Fruit fly (Drosophila melanogaster) whole organism, embryonic: ENCODE measurements around the gene Sam-S.
A peak's percentile ranks its signal among the peaks of the same experiment; 100 is the strongest.

Experiments
- Adf1 ChIP-seq: fragments of 200-800 bp; sonication (Bioruptor generic); IDR thresholded peaks from 2 replicates; pipeline ENCODE4 v1.3.6; 2022; ENCODE audit warnings: missing biosample characterization, missing genetic modification characterization
- Aef1 ChIP-seq: fragments of 200-800 bp; sonication (Bioruptor generic); IDR thresholded peaks from 3 replicates; pipeline ENCODE4 v1.3.6; 2022; ENCODE audit warnings: missing biosample characterization, missing genetic modification characterization
- Atf6 ChIP-seq: fragments of 200-800 bp; sonication (Bioruptor generic); IDR thresholded peaks from 2 replicates; pipeline ENCODE4 v1.3.6; 2022; ENCODE audit warnings: missing biosample characterization, missing genetic modification characterization
- B-H2 ChIP-seq: fragments of 200-800 bp; sonication (Bioruptor generic); optimal IDR thresholded peaks from 2 replicates; lab custom pipeline; 2018; ENCODE audit warnings: missing biosample characterization, mild to moderate bottlenecking, missing genetic modification characterization
- CG10147 ChIP-seq: fragments of 200-800 bp; sonication (Bioruptor generic); optimal IDR thresholded peaks from 2 replicates; lab custom pipeline; 2019; ENCODE audit warnings: missing biosample characterization, mild to moderate bottlenecking, missing genetic modification characterization, moderate library complexity
- CG10565 ChIP-seq: fragments of 200-800 bp; sonication (Bioruptor generic); optimal IDR thresholded peaks from 3 replicates; lab custom pipeline; 2016; ENCODE audit warnings: missing biosample characterization, mild to moderate bottlenecking, missing genetic modification characterization
- CG11456 ChIP-seq: fragments of 200-800 bp; sonication (Bioruptor generic); IDR thresholded peaks from 3 replicates; pipeline ENCODE4 v1.3.6; 2022; ENCODE audit warnings: missing biosample characterization, missing genetic modification characterization
- CG11696 ChIP-seq: fragments of 200-800 bp; sonication (Bioruptor generic); IDR thresholded peaks from 2 replicates; pipeline ENCODE4 v1.3.6; 2022; ENCODE audit warnings: missing biosample characterization, missing genetic modification characterization
- CG12071 ChIP-seq: fragments of 200-800 bp; sonication (Bioruptor generic); optimal IDR thresholded peaks from 3 replicates; lab custom pipeline; 2018; ENCODE audit warnings: missing biosample characterization, mild to moderate bottlenecking, missing genetic modification characterization
- CG13424 ChIP-seq: fragments of 200-800 bp; sonication (Bioruptor generic); optimal IDR thresholded peaks from 2 replicates; lab custom pipeline; 2019; ENCODE audit warnings: missing biosample characterization, mild to moderate bottlenecking, missing genetic modification characterization, moderate library complexity
- CG15479 ChIP-seq: fragments of 200-800 bp; sonication (Bioruptor generic); optimal IDR thresholded peaks from 3 replicates; lab custom pipeline; 2019; ENCODE audit warnings: missing biosample characterization, mild to moderate bottlenecking, missing genetic modification characterization, moderate library complexity
- CG15514 ChIP-seq: fragments of 200-800 bp; sonication (Bioruptor generic); optimal IDR thresholded peaks from 3 replicates; lab custom pipeline; 2017; ENCODE audit warnings: missing biosample characterization, missing genetic modification characterization, mild to moderate bottlenecking, moderate library complexity, missing genetic modification reagents
- CG16815 ChIP-seq: fragments of 200-800 bp; sonication (Bioruptor generic); optimal IDR thresholded peaks from 3 replicates; lab custom pipeline; 2017; ENCODE audit warnings: missing biosample characterization, mild to moderate bottlenecking, missing genetic modification characterization
- CG16863 ChIP-seq: fragments of 200-800 bp; sonication (Bioruptor generic); optimal IDR thresholded peaks from 3 replicates; lab custom pipeline; 2016; ENCODE audit warnings: missing biosample characterization, missing genetic modification characterization
- CG18262 ChIP-seq: fragments of 200-800 bp; optimal IDR thresholded peaks from 3 replicates; lab custom pipeline; 2019; ENCODE audit warnings: missing biosample characterization, mild to moderate bottlenecking, missing genetic modification characterization, moderate library complexity
- CG18476 ChIP-seq: fragments of 200-800 bp; sonication (Bioruptor generic); optimal IDR thresholded peaks from 2 replicates; lab custom pipeline; 2016; ENCODE audit warnings: missing biosample characterization, mild to moderate bottlenecking, missing genetic modification characterization
- CG30403 ChIP-seq: fragments of 200-800 bp; sonication (Bioruptor generic); optimal IDR thresholded peaks from 3 replicates; lab custom pipeline; 2016; ENCODE audit warnings: missing biosample characterization, missing genetic modification characterization
- CG31388 ChIP-seq: fragments of 200-800 bp; sonication (Bioruptor generic); optimal IDR thresholded peaks from 2 replicates; lab custom pipeline; 2016; ENCODE audit warnings: missing biosample characterization, missing genetic modification characterization
- CG32532 ChIP-seq: fragments of 200-800 bp; sonication (Bioruptor generic); IDR thresholded peaks from 2 replicates; pipeline ENCODE4 v1.3.6; 2022; ENCODE audit warnings: missing biosample characterization, missing genetic modification characterization
- CG3726 ChIP-seq: fragments of 200-800 bp; sonication (Bioruptor generic); IDR thresholded peaks from 3 replicates; pipeline ENCODE4, ENCODE4 v1.3.6; 2022; ENCODE audit warnings: missing biosample characterization, missing genetic modification characterization
- CG4730 ChIP-seq: fragments of 200-800 bp; sonication (Bioruptor generic); IDR thresholded peaks from 2 replicates; pipeline ENCODE4 v1.3.6; 2022; ENCODE audit warnings: missing biosample characterization, missing genetic modification characterization
- CG5245 ChIP-seq: fragments of 200-800 bp; sonication (Bioruptor generic); optimal IDR thresholded peaks from 3 replicates; lab custom pipeline; 2016; ENCODE audit warnings: missing biosample characterization, missing genetic modification characterization
- CG5953 ChIP-seq: fragments of 200-800 bp; sonication (Bioruptor generic); IDR thresholded peaks from 2 replicates; pipeline ENCODE4 v1.3.6; 2022; ENCODE audit warnings: missing biosample characterization, missing genetic modification characterization
- CG6689 ChIP-seq: fragments of 200-800 bp; sonication (Bioruptor generic); IDR thresholded peaks from 2 replicates; pipeline ENCODE4 v1.3.6; 2022; ENCODE audit warnings: missing biosample characterization, missing genetic modification characterization
- CG6791 ChIP-seq: fragments of 200-800 bp; sonication (Bioruptor generic); IDR thresholded peaks from 3 replicates; pipeline ENCODE4 v1.3.6; 2022; ENCODE audit warnings: missing biosample characterization, missing genetic modification characterization; ENCODE audit not compliant: partially characterized antibody
- CG7963 ChIP-seq: fragments of 200-800 bp; sonication (Bioruptor generic); IDR thresholded peaks from 3 replicates; pipeline ENCODE4 v1.3.6; 2022; ENCODE audit warnings: missing biosample characterization, missing genetic modification characterization; ENCODE audit not compliant: partially characterized antibody
- CG8281 ChIP-seq: fragments of 200-800 bp; sonication (Bioruptor generic); optimal IDR thresholded peaks from 2 replicates; lab custom pipeline; 2018; ENCODE audit warnings: missing biosample characterization, mild to moderate bottlenecking, missing genetic modification characterization, moderate library complexity
- CG8359 ChIP-seq: fragments of 200-800 bp; sonication (Bioruptor generic); optimal IDR thresholded peaks from 2 replicates; lab custom pipeline; 2017; ENCODE audit warnings: missing biosample characterization, mild to moderate bottlenecking, missing genetic modification characterization, borderline replicate concordance
- Doc3 ChIP-seq: fragments of 200-800 bp; sonication (Bioruptor generic); IDR thresholded peaks from 3 replicates; pipeline ENCODE4 v1.3.6; 2022; ENCODE audit warnings: missing biosample characterization, missing genetic modification characterization; ENCODE audit not compliant: partially characterized antibody
- GATAe ChIP-seq: fragments of 200-800 bp; sonication (Bioruptor generic); conservative IDR thresholded peaks from 2 replicates; pipeline ENCODE4 v1.3.6; 2022; ENCODE audit warnings: missing biosample characterization, missing genetic modification characterization
- Opbp ChIP-seq: fragments of 200-800 bp; sonication (Bioruptor generic); IDR thresholded peaks from 3 replicates; pipeline ENCODE4 v1.3.6; 2022; ENCODE audit warnings: missing biosample characterization, missing genetic modification characterization; ENCODE audit not compliant: partially characterized antibody
- Ravus ChIP-seq: fragments of 200-800 bp; sonication (Bioruptor generic); IDR thresholded peaks from 2 replicates; pipeline ENCODE4 v1.3.6; 2022; ENCODE audit warnings: missing biosample characterization, missing genetic modification characterization
- Sry-δ ChIP-seq: fragments of 200-800 bp; sonication (Bioruptor generic); optimal IDR thresholded peaks from 2 replicates; lab custom pipeline; 2016; ENCODE audit warnings: missing biosample characterization, missing genetic modification characterization
- Xbp1 ChIP-seq: fragments of 200-800 bp; sonication (Bioruptor generic); optimal IDR thresholded peaks from 3 replicates; lab custom pipeline; 2016; ENCODE audit warnings: missing biosample characterization, mild to moderate bottlenecking, missing genetic modification characterization
- YL-1 ChIP-seq: fragments of 200-800 bp; sonication (Bioruptor generic); optimal IDR thresholded peaks from 3 replicates; lab custom pipeline; 2017; ENCODE audit warnings: missing biosample characterization, mild to moderate bottlenecking, missing genetic modification characterization
- ash1 ChIP-seq: fragments of 200-800 bp; sonication (Bioruptor generic); optimal IDR thresholded peaks from 2 replicates; lab custom pipeline; 2018; ENCODE audit warnings: missing biosample characterization, mild to moderate bottlenecking, missing genetic modification characterization
- ato ChIP-seq: fragments of 200-800 bp; sonication (Bioruptor generic); IDR thresholded peaks from 2 replicates; pipeline ENCODE4 v1.3.6; 2022; ENCODE audit warnings: missing biosample characterization, missing genetic modification characterization; ENCODE audit not compliant: partially characterized antibody
- cad ChIP-seq: fragments of >200 bp; optimal IDR thresholded peaks from 2 replicates; lab custom pipeline; 2017; ENCODE audit warnings: missing biosample characterization, missing genetic modification characterization
- cas ChIP-seq: fragments of 200-800 bp; sonication (Bioruptor generic); IDR thresholded peaks from 2 replicates; pipeline ENCODE4 v1.3.6; 2022; ENCODE audit warnings: missing biosample characterization, missing genetic modification characterization
- da ChIP-seq: fragments of 200-800 bp; sonication (Bioruptor generic); optimal IDR thresholded peaks from 2 replicates; lab custom pipeline; 2016; ENCODE audit warnings: missing biosample characterization, missing genetic modification characterization
- danr ChIP-seq: fragments of 200-800 bp; sonication (Bioruptor generic); IDR thresholded peaks from 2 replicates; pipeline ENCODE4 v1.3.6; 2022; ENCODE audit warnings: missing biosample characterization, missing genetic modification characterization
- gem ChIP-seq: fragments of 200-800 bp; sonication (Bioruptor generic); optimal IDR thresholded peaks from 2 replicates; lab custom pipeline; 2019; ENCODE audit warnings: missing biosample characterization, mild to moderate bottlenecking, missing genetic modification characterization, moderate library complexity
- h ChIP-seq: fragments of >200 bp; optimal IDR thresholded peaks from 2 replicates; lab custom pipeline; 2017
- nmo ChIP-seq: fragments of 200-800 bp; sonication (Bioruptor generic); optimal IDR thresholded peaks from 2 replicates; lab custom pipeline; 2018; ENCODE audit warnings: missing biosample characterization, mild to moderate bottlenecking, missing genetic modification characterization, moderate library complexity
- pb ChIP-seq: fragments of 200-800 bp; sonication (Bioruptor generic); optimal IDR thresholded peaks from 3 replicates; lab custom pipeline; 2016; ENCODE audit warnings: missing biosample characterization, missing genetic modification characterization
- row ChIP-seq: fragments of 200-800 bp; sonication (Bioruptor generic); IDR thresholded peaks from 3 replicates; pipeline ENCODE4 v1.3.6; 2022; ENCODE audit warnings: missing biosample characterization, missing genetic modification characterization
- sim ChIP-seq: fragments of 200-800 bp; sonication (Bioruptor generic); IDR thresholded peaks from 2 replicates; pipeline ENCODE4 v1.3.6; 2022; ENCODE audit warnings: missing biosample characterization, missing genetic modification characterization
- sr ChIP-seq: fragments of 200-800 bp; sonication (Bioruptor generic); IDR thresholded peaks from 3 replicates; pipeline ENCODE4 v1.3.6; 2022; ENCODE audit warnings: missing biosample characterization, missing genetic modification characterization
- stc ChIP-seq: fragments of 200-800 bp; sonication (Bioruptor generic); IDR thresholded peaks from 2 replicates; pipeline ENCODE4 v1.3.6; 2022; ENCODE audit warnings: missing biosample characterization, missing genetic modification characterization
- unpg ChIP-seq: fragments of 200-800 bp; sonication (Bioruptor generic); optimal IDR thresholded peaks from 3 replicates; lab custom pipeline; 2018; ENCODE audit warnings: missing biosample characterization, mild to moderate bottlenecking, missing genetic modification characterization, moderate library complexity

Gene Sam-S

DNA sequence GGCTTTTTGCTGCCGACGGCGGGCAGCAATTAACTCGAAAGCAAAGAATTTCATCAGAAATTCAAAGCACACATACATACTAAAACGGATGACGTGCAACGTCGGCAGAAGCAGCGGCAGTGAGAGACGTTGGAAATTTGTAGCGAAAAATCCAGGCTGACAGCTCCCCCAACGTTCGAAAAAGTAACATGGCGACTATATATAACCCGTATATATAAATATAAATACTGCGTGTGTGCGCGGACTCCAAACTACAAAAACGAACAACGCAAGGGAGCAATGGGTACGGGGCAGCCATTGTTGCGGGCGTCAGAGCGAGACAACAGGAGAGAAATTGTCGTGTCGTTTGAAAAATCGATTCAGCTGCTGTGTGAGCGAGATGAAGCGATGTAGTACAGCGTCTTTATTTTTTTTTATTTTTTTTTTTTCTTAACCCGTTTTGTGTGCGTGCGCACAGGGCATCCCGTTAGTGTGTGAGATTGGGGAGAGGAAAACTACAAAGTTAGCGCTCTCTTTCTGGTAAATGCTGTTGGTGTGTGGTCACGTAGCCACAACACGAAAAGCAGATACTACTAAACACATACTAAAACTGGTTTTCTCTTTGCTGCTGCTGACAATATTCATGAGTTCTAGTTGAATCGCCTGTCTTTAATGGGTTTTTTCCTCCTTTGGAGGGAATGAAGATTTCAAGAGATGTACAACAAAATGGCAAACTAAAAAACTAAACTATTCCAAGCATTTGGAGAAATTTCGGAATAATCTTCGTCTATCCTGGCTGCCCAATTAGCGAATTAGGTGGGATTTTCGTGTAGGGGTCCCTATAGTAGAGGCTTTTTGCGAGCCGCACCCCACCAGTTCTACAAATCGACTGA lies 54.1 kb downstream of the Sam-S start (continued):
- no peak for TF ChIP-seq cas (GFP tag; lab: Robert Waterston, UW)
- no peak for TF ChIP-seq CG31388 (GFP tag; lab: Kevin White, UChicago)
- TF ChIP-seq CG6791 (GFP tag; lab: Robert Waterston, UW): no peak
- no peak for TF ChIP-seq cad (GFP tag; lab: Kevin White, UChicago)
- no peak for TF ChIP-seq CG16815 (GFP tag; lab: Kevin White, UChicago)
- no peak for TF ChIP-seq Aef1 (GFP tag; lab: Robert Waterston, UW)
- TF ChIP-seq Doc3: no peak
- TF ChIP-seq ato (GFP tag; lab: Robert Waterston, UW): no peak
- TF ChIP-seq Ravus: no peak
- TF ChIP-seq stc (GFP tag; lab: Robert Waterston, UW): no peak
- no peak for TF ChIP-seq GATAe (GFP tag; lab: Robert Waterston, UW)
- no peak for TF ChIP-seq row (GFP tag; lab: Robert Waterston, UW)
- no peak for TF ChIP-seq CG8359 (GFP tag; lab: Kevin White, UChicago)
- no peak for TF ChIP-seq CG11456 (GFP tag; lab: Robert Waterston, UW)
- TF ChIP-seq h: no peak
- no peak for TF ChIP-seq Atf6 (GFP tag; lab: Robert Waterston, UW)
- TF ChIP-seq CG10147 (GFP tag; lab: Kevin White, UChicago): peak; percentile 62
- peak; percentile 95 for TF ChIP-seq B-H2 (GFP tag; lab: Kevin White, UChicago)
- TF ChIP-seq pb (GFP tag; lab: Kevin White, UChicago): no peak
- peak; percentile 3 for TF ChIP-seq CG12071 (GFP tag; lab: Kevin White, UChicago)
- TF ChIP-seq CG30403 (GFP tag; lab: Kevin White, UChicago): peak; percentile 9
- TF ChIP-seq Xbp1 (GFP tag; lab: Kevin White, UChicago): no peak
- TF ChIP-seq YL-1 (GFP tag; lab: Kevin White, UChicago): peak; percentile 26
- TF ChIP-seq Adf1 (GFP tag; lab: Robert Waterston, UW): no peak
- TF ChIP-seq CG13424: peak; percentile 5
- no peak for TF ChIP-seq danr (GFP tag; lab: Robert Waterston, UW)
- peak; percentile 6 for TF ChIP-seq gem
- no peak for TF ChIP-seq sr (GFP tag; lab: Robert Waterston, UW)
- TF ChIP-seq Opbp (GFP tag; lab: Robert Waterston, UW): no peak
- TF ChIP-seq CG4730 (GFP tag; lab: Robert Waterston, UW): no peak
- no peak for TF ChIP-seq CG11696
- no peak for TF ChIP-seq CG5245
- TF ChIP-seq CG5953 (GFP tag; lab: Robert Waterston, UW): no peak
- peak; percentile 22 for TF ChIP-seq CG18476 (GFP tag; lab: Kevin White, UChicago)
- no peak for TF ChIP-seq Sry-δ
- no peak for TF ChIP-seq CG18262 (tag; lab: Kevin White, UChicago)
- TF ChIP-seq CG8281 (tag; lab: Kevin White, UChicago): no peak
- TF ChIP-seq da: peak; percentile 11
- peak; percentile 36 for TF ChIP-seq CG15514 (GFP tag; lab: Kevin White, UChicago)
- TF ChIP-seq ash1 (GFP tag; lab: Kevin White, UChicago): peak; percentile 71
- no peak for TF ChIP-seq CG10565 (GFP tag; lab: Kevin White, UChicago)
- no peak for TF ChIP-seq CG7963 (GFP tag; lab: Robert Waterston, UW)
- no peak for TF ChIP-seq unpg (GFP tag; lab: Kevin White, UChicago)
- TF ChIP-seq nmo: peak; percentile 6
- no peak for TF ChIP-seq CG6689 (GFP tag; lab: Robert Waterston, UW)
- TF ChIP-seq CG16863 (GFP tag; lab: Kevin White, UChicago): no peak
- TF ChIP-seq CG3726: no peak
- no peak for TF ChIP-seq sim (GFP tag; lab: Robert Waterston, UW)
- peak; percentile 39 for TF ChIP-seq CG15479 (GFP tag; lab: Kevin White, UChicago)
- no peak for TF ChIP-seq CG32532 (GFP tag; lab: Robert Waterston, UW)
